Fruit fly (Drosophila melanogaster): ENCODE measurements around the gene CG45122.

The CG45122 gene

dm6 chr3R:13041750-13042149 is 2.2 kb upstream of the CG45122 start, which contains the start of gene CG11670:
Gene CG11670 (plus strand): TSS chr3R:13042050.
- TF ChIP-seq psq (optimal IDR thresholded peaks at IDR 0.05) (no peak), ttk (optimal IDR thresholded peaks at IDR 0.05) (no peak), Myc (optimal IDR thresholded peaks at IDR 0.05) (no peak), Sin3A (optimal IDR thresholded peaks at IDR 0.05) (no peak), h (optimal IDR thresholded peaks at IDR 0.05) (no peak), insv (optimal IDR thresholded peaks at IDR 0.05) (no peak)

DNA sequence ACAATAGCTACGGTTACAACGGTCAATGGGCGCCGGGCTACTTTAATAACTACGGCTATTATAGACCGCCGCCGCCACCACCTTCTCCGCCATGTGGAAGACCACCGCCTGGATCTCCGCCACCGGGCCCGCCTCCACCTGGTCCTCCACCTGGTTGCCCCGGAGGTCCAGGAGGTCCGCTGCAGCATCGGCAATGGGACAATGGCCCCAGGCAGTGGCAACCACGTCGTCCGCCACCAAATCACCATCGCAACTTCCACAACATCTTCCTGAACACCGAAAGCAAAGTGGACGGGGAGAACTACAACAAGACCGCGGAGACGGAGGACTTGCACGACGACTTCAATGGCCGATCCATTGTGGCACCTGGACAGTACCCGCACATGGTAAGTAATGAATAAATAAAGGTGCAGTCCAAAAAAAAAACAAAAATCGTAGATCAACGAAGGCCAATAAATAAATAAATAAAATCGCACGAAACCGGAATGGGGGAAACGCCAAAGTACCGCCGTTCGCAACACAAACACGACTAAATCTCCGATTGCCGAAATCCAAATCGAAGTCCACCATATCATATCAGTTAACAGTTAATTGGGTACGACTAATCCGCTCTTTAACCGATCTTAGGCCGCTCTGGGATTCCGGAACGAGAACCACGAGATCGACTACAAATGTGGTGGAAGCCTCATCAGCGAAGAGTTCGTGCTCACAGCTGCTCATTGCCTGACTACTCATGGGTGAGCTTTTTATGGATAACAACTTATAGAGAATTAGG is 1.5 kb upstream of the CG45122 start, which contains the start of gene snk:
Gene snk, minus strand, starts transcription at position 513 of the 775 bp plus-strand sequence.
- no peak for TF ChIP-seq h (optimal IDR thresholded peaks at IDR 0.05)
- TF ChIP-seq Sin3A (optimal IDR thresholded peaks at IDR 0.05): no peak
- TF ChIP-seq psq (optimal IDR thresholded peaks at IDR 0.05): no peak
- no peak for TF ChIP-seq ttk (optimal IDR thresholded peaks at IDR 0.05)
- TF ChIP-seq Myc (optimal IDR thresholded peaks at IDR 0.05): no peak
- TF ChIP-seq insv (optimal IDR thresholded peaks at IDR 0.05): no peak

DNA sequence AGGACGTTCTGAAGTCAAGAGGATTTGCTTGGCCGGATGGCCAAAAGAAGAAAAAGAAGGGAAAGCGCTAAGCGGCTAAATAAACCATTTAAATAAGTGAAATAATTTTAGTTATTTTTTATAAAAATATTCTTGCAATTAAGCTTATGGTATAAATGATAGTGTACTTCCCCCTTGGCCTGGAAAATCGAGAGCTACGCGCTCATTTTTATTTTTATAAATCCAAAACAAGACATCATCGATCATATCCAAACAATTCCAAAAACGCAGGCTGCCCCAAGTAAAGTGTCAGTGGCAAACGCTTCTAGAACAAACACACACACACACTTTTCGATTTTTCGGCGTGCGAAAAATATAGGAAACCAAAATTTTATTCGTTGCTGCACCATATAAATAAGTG is 502 bp downstream of the CG45122 start, which contains the start of gene Hsc70-2:
Gene Hsc70-2, plus strand, starts transcription at position 301 of the 400 bp plus-strand sequence.
- TF ChIP-seq psq (optimal IDR thresholded peaks at IDR 0.05): no peak
- no peak for TF ChIP-seq Sin3A (optimal IDR thresholded peaks at IDR 0.05)
- TF ChIP-seq insv (optimal IDR thresholded peaks at IDR 0.05): no peak
- no peak for TF ChIP-seq h (optimal IDR thresholded peaks at IDR 0.05)
- TF ChIP-seq Myc (optimal IDR thresholded peaks at IDR 0.05): no peak
- no peak for TF ChIP-seq ttk (optimal IDR thresholded peaks at IDR 0.05)

DNA sequence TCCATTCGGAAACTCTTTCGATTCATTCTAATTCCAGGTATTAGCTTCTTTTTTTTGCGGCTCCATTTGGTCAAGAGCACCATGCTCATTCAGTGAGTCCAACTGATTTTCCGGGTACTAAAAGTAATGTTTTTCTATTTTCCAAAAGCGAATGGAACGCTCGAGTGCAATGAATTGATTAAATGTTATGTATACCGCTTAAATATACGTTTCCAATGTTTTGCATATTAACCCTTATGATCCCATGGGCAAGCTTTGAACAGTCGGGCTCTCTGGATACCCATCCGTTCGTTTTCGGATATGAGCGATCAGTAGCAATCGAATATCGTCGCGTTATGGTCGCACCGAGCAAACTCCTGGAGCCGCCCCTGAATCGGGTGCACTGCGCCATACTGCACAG is 3.5 kb downstream of the CG45122 start, which contains the start of gene CG31157:
Gene CG31157, plus strand, starts transcription at position 301 of the 400 bp plus-strand sequence.
- TF ChIP-seq Sin3A (optimal IDR thresholded peaks at IDR 0.05) (no peak), h (optimal IDR thresholded peaks at IDR 0.05) (no peak), psq (optimal IDR thresholded peaks at IDR 0.05) (no peak), ttk (optimal IDR thresholded peaks at IDR 0.05) (no peak), Myc (optimal IDR thresholded peaks at IDR 0.05) (no peak), insv (optimal IDR thresholded peaks at IDR 0.05) (no peak)

DNA sequence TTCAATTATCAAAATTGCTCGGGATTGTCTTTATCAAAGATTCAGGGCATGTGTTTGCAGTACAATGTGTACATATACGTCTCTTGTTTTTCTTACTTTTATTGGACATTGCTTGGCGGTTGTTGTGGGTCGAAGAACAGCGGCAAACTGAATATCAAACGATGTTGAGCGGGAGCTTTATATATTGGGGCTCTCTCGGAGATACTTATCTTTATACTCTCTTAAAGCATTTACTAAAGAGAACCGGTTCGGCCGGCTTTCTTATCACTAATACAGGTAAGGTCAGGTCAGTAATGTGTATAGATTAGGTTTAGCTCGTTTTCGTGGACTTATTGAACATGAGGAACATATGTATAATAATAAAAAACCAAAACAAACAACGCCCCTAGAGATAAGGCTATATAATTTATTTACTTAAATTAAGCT is 7.4 kb downstream of the CG45122 start, which contains the start of gene CG7966:
Gene CG7966, minus strand, starts transcription at position 156 of the 426 bp plus-strand sequence.
- TF ChIP-seq Myc (optimal IDR thresholded peaks at IDR 0.05) (no peak), Sin3A (optimal IDR thresholded peaks at IDR 0.05) (no peak), insv (optimal IDR thresholded peaks at IDR 0.05) (no peak), h (optimal IDR thresholded peaks at IDR 0.05) (no peak), ttk (optimal IDR thresholded peaks at IDR 0.05) (no peak), psq (optimal IDR thresholded peaks at IDR 0.05) (no peak)

DNA sequence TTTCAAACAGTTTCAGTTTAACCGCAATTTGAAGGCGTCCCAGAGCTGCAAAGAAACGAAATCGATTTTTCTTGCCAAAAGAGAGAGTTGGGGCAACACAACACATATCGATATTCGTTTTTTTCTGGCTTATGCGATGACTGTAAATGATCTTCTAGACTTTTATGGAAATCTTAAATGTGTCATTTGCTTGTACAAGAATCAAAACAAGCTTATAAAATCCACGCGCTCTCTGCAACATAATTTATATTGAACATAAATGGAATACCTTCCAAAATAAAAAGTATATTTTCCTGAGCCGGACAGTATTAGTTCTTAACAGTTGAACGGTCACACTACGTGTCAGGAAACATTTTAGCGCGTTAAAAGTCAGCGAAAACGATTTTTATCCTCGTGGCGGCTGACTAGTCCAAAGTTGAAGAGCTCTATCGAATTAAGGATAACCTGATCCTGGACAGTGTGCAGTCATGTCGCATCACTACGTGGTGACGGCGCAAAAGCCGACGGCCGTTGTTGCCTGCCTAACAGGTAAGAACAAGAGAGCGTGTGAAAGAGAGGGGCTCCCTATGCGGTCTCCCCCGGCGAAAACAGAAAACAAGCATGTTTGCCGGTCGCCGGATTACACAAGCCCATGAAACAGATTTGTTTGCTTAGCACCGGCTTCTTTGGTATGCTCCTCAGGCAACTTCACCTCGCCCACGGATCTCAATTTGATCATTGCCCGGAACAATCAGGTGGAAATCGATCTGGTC is 8.2 kb downstream of the CG45122 start, which contains the start of gene pic:
Gene pic, plus strand, starts transcription at position 304 of the 752 bp plus-strand sequence.
- TF ChIP-seq psq (optimal IDR thresholded peaks at IDR 0.05): no peak
- TF ChIP-seq Sin3A (optimal IDR thresholded peaks at IDR 0.05): no peak
- no peak for TF ChIP-seq ttk (optimal IDR thresholded peaks at IDR 0.05)
- no peak for TF ChIP-seq h (optimal IDR thresholded peaks at IDR 0.05)
- TF ChIP-seq insv (optimal IDR thresholded peaks at IDR 0.05): no peak
- no peak for TF ChIP-seq Myc (optimal IDR thresholded peaks at IDR 0.05)

DNA sequence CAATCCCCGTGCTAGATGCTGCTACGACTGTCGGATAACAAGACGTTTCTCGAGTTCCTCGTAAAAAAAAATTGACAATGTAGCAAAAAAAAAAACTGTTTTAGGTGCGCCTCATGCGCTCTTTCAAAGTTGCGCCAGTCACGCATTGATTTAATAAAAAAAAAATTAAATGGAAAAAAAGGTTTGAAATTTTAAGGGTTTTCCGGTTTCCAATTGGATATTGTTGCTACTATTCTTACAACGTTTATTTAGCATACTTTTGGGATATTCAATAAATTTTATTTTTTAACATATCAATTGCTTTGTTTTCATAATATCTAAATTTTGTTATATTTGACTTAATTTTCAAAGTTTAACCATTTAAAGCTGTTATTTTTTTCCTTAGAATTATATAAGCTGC is 12.6 kb downstream of the CG45122 start:
- TF ChIP-seq h (optimal IDR thresholded peaks at IDR 0.05) (no peak), insv (optimal IDR thresholded peaks at IDR 0.05) (no peak), psq (optimal IDR thresholded peaks at IDR 0.05) (no peak), ttk (optimal IDR thresholded peaks at IDR 0.05) (no peak), Myc (optimal IDR thresholded peaks at IDR 0.05) (no peak), Sin3A (optimal IDR thresholded peaks at IDR 0.05) (no peak)

DNA sequence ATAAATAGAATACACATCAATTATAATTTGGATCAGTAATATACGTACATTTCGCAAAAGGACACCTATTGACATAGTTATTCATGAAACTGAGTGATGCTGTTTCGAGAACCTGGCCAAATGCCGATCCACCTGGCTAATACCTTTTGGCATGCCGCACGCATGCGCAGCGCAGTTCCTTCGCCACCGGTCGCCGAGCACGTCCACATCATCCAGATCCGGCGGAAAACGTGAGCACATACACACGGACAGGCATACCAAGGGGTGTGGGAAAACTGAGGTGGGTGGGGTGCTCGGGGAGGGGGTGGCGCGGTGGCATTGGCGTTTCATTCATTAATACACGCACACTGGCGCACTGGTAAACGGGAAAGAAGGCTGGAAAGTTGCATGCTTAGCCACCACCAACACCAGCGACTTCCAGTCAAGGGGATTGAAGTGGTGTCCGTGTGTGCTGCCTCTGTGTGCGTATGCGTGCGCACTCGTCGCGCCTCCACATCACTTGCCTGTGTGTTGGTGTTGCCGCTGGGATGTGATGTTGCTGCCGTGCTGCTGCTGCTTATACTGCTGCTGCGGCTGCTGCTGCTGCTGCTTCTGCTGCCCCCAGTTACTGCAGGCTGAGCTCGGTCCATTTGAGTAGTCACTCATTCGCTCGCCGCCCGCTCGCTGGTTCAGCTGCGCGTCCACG is 13.3 kb downstream of the CG45122 start, which contains the start of gene sim:
Gene sim, plus strand, starts transcription at position 635 of the 685 bp plus-strand sequence.
- TF ChIP-seq h (optimal IDR thresholded peaks at IDR 0.05) (no peak), psq (optimal IDR thresholded peaks at IDR 0.05) (no peak), insv (optimal IDR thresholded peaks at IDR 0.05) (no peak), Sin3A (optimal IDR thresholded peaks at IDR 0.05) (no peak), Myc (optimal IDR thresholded peaks at IDR 0.05) (no peak), ttk (optimal IDR thresholded peaks at IDR 0.05) (no peak)

DNA sequence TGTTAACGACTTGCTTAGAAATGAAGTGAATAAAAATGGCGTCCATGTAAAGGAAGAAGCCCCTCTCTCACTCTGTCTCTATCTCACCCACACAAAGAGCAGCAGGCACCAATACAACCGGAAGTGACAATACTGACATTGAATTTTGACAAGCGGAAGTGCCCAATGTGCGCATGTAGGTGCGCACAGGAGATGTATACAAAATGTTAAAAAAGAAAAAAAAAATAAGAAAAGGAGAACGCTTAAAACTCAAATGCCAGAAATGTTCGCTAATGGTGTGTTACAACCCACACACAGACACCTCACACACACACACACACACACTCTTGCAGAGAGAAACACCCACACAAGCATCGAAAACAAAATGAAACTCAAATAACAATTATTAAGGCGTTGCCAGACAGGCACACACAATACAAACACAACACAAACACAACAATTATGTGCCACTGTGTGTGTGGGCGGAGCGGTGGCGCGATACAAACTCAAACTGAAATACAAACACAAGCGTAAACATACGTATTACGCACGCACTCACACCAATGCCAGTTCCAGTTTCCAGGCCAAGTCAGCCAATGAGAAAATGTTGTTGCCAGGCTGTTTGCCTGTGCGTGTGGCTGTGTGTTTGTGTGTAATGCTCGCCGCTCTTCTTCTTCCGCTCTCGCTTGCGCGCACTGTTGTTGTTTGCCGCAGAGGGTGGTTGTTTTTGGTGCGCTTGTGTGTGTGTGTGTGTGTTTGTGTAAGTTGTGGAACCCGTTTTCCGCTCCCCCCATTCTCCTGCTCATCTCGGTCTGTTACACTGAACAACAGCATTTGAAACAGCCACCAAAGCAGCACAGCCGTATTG is 20.0 kb downstream of the CG45122 start:
- TF ChIP-seq ttk (optimal IDR thresholded peaks at IDR 0.05) (no peak), h (optimal IDR thresholded peaks at IDR 0.05) (no peak), Myc (optimal IDR thresholded peaks at IDR 0.05) (no peak), insv (optimal IDR thresholded peaks at IDR 0.05) (no peak), Sin3A (optimal IDR thresholded peaks at IDR 0.05) (no peak), psq (optimal IDR thresholded peaks at IDR 0.05) (no peak)

- TF ChIP-seq psq (optimal IDR thresholded peaks at IDR 0.05): no peak
- no peak for TF ChIP-seq insv (optimal IDR thresholded peaks at IDR 0.05)
- no peak for TF ChIP-seq Myc (optimal IDR thresholded peaks at IDR 0.05)
- no peak for TF ChIP-seq Sin3A (optimal IDR thresholded peaks at IDR 0.05)
- TF ChIP-seq h (optimal IDR thresholded peaks at IDR 0.05): no peak
- TF ChIP-seq ttk (optimal IDR thresholded peaks at IDR 0.05): no peak
Observed at dm6 chr3R:13065180-13065757, 21.3 kb downstream of the CG45122 start.

Data from Kc167 (cell line).